Worm (Caenorhabditis elegans) whole organism, mixed stage, embryonic: ENCODE results near the gene polk-1.

ENCODE experiments used
- lin-32 ChIP-seq: fragments of 200-800 bp; sonication (Bioruptor generic); optimal IDR thresholded peaks from 2 replicates; lab custom pipeline; 2018; ENCODE audit warnings: mild to moderate bottlenecking, missing genetic modification characterization, missing compliant biosample characterization
- nhr-2 ChIP-seq: fragments of 150-350 bp; optimal IDR thresholded peaks from 2 replicates; lab custom pipeline; 2014; ENCODE audit warnings: missing biosample characterization, missing genetic modification characterization
- nhr-237 ChIP-seq: fragments of 150-350 bp; optimal IDR thresholded peaks from 2 replicates; lab custom pipeline; 2014; ENCODE audit warnings: missing biosample characterization, missing genetic modification characterization
- nhr-28 ChIP-seq: fragments of 150-350 bp; optimal IDR thresholded peaks from 2 replicates; lab custom pipeline; 2014; ENCODE audit warnings: missing biosample characterization, missing genetic modification characterization
- pha-4 ChIP-seq: fragments of 150-350 bp; optimal IDR thresholded peaks from 2 replicates; lab custom pipeline; 2018; ENCODE audit warnings: missing biosample characterization, missing genetic modification reagents, missing genetic modification characterization
- snpc-4 ChIP-seq: fragments of 150-350 bp; optimal IDR thresholded peaks from 2 replicates; lab custom pipeline; 2014; ENCODE audit warnings: missing biosample characterization, missing genetic modification characterization
- sptf-1 ChIP-seq: sonication (generic microtip); optimal IDR thresholded peaks from 2 replicates; lab custom pipeline; 2017; ENCODE audit warnings: mild to moderate bottlenecking, missing genetic modification characterization, moderate library complexity, missing compliant biosample characterization

DNA sequence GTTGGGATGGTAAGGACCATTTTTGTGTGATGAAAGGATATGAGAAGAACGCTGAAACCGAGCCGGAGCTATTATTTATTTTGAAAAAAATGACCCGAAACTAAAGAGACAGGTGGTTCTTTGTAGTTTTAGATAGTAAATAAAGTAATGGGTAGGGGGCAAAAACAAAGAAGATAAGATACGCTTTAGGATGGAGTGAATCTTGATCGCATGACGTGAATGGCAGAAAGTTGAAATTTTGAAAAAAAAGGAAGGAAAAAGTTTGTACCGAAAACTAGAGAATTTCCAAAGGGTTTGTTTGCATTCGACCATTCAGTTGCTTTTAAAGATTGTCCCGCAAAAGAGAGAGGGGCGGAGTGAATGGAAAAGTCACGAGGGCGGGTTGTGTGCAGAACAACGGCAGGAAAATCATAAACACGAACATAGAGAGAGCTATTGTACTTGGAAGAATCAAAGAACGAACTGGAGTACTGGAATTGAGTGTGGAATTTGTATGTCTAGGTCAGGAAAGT is 25.5 kb upstream of the polk-1 start, which contains the start of gene F22B7.9:
- TF ChIP-seq snpc-4 (no peak), nhr-237 (tag; lab: Kevin White, UChicago) (no peak), nhr-2 (no peak), nhr-28 (tag; lab: Kevin White, UChicago) (no peak), lin-32 (GFP tag; lab: Kevin White, UChicago) (no peak), sptf-1 (tag; lab: Kevin White, UChicago) (no peak), pha-4 (no peak)
